Worm (Caenorhabditis elegans) whole organism, L2 larva: ENCODE data around the gene umps-1.

Experiments
- C34F6.9 ChIP-seq: fragments of 150-350 bp; optimal IDR thresholded peaks from 2 replicates; lab custom pipeline; 2014; ENCODE audit warnings: missing biosample characterization, missing genetic modification characterization
- F13H6.1 ChIP-seq: sonication (generic microtip); optimal IDR thresholded peaks from 2 replicates; lab custom pipeline; 2016; ENCODE audit warnings: missing genetic modification characterization, missing compliant biosample characterization
- R02D3.7 ChIP-seq: fragments of 150-350 bp; optimal IDR thresholded peaks from 2 replicates; lab custom pipeline; 2014; ENCODE audit warnings: missing biosample characterization, missing genetic modification characterization
- Y55F3AM.14 ChIP-seq: fragments of 200-800 bp; sonication (Bioruptor generic); optimal IDR thresholded peaks from 2 replicates; lab custom pipeline; 2018; ENCODE audit warnings: mild to moderate bottlenecking, missing genetic modification characterization, missing compliant biosample characterization
- ZK546.5 ChIP-seq: sonication (generic microtip); optimal IDR thresholded peaks from 2 replicates; lab custom pipeline; 2017; ENCODE audit warnings: missing biosample characterization, missing genetic modification characterization
- alr-1 ChIP-seq: fragments of 150-350 bp; optimal IDR thresholded peaks from 2 replicates; lab custom pipeline; 2014; ENCODE audit warnings: missing biosample characterization, missing genetic modification characterization
- aly-2 ChIP-seq: fragments of 150-350 bp; optimal IDR thresholded peaks from 2 replicates; lab custom pipeline; 2014; ENCODE audit warnings: missing biosample characterization, missing genetic modification characterization
- ama-1 ChIP-seq: fragments of 150-350 bp; optimal IDR thresholded peaks from 2 replicates; lab custom pipeline; 2018; ENCODE audit warnings: inconsistent platforms
- blmp-1 ChIP-seq: sonication (generic microtip); optimal IDR thresholded peaks from 2 replicates; lab custom pipeline; 2017; ENCODE audit warnings: missing genetic modification characterization, mild to moderate bottlenecking, missing compliant biosample characterization, antibody characterized with exemption, moderate library complexity; ENCODE audit not compliant: insufficient read depth
- ceh-16 ChIP-seq: fragments of 150-350 bp; optimal IDR thresholded peaks from 2 replicates; lab custom pipeline; 2014; ENCODE audit warnings: missing biosample characterization, missing genetic modification characterization
- ceh-82 ChIP-seq: fragments of 150-350 bp; optimal IDR thresholded peaks from 2 replicates; lab custom pipeline; 2014; ENCODE audit warnings: missing biosample characterization, missing genetic modification characterization
- crh-2 ChIP-seq: sonication (generic microtip); optimal IDR thresholded peaks from 2 replicates; lab custom pipeline; 2017; ENCODE audit warnings: missing biosample characterization, missing genetic modification characterization
- elt-3 ChIP-seq: sonication (generic microtip); optimal IDR thresholded peaks from 2 replicates; lab custom pipeline; 2017; ENCODE audit warnings: missing biosample characterization, missing genetic modification characterization
- fos-1 ChIP-seq: fragments of 150-350 bp; optimal IDR thresholded peaks from 2 replicates; lab custom pipeline; 2014; ENCODE audit warnings: missing biosample characterization, missing genetic modification characterization
- gmeb-1 ChIP-seq: fragments of 150-350 bp; optimal IDR thresholded peaks from 2 replicates; lab custom pipeline; 2014; ENCODE audit warnings: missing biosample characterization, missing genetic modification characterization
- lin-11 ChIP-seq: fragments of 150-350 bp; sonication (generic microtip); optimal IDR thresholded peaks from 2 replicates; lab custom pipeline; 2014; ENCODE audit warnings: missing biosample characterization, missing genetic modification characterization, inconsistent platforms, mixed read lengths
- lin-13 ChIP-seq: fragments of 150-350 bp; optimal IDR thresholded peaks from 2 replicates; lab custom pipeline; 2014; ENCODE audit warnings: missing biosample characterization, missing genetic modification reagents, missing genetic modification characterization
- lin-39 ChIP-seq: fragments of 150-350 bp; optimal IDR thresholded peaks from 2 replicates; lab custom pipeline; 2014; ENCODE audit warnings: missing biosample characterization, missing genetic modification reagents, missing genetic modification characterization
- lsy-2 ChIP-seq, 2 experiments: fragments of 150-350 bp in 1 of 2; sonication (generic microtip) in 1 of 2; optimal IDR thresholded peaks; 2 replicates each; lab custom pipeline; 2014 to 2017; ENCODE audit warnings: missing biosample characterization in 2 of 2, missing genetic modification characterization in 2 of 2
- mdl-1 ChIP-seq, 2 experiments: fragments of 150-350 bp in 1 of 2; sonication (generic microtip) in 1 of 2; optimal IDR thresholded peaks; 2 replicates each; lab custom pipeline; 2017; ENCODE audit warnings: missing biosample characterization in 2 of 2, missing genetic modification characterization in 2 of 2
- nhr-10 ChIP-seq: sonication (generic microtip); optimal IDR thresholded peaks from 2 replicates; lab custom pipeline; 2017; ENCODE audit warnings: missing biosample characterization, missing genetic modification characterization
- nhr-11 ChIP-seq: fragments of 150-350 bp; optimal IDR thresholded peaks from 2 replicates; lab custom pipeline; 2014; ENCODE audit warnings: missing biosample characterization, missing genetic modification characterization
- nhr-21 ChIP-seq: fragments of 150-350 bp; optimal IDR thresholded peaks from 2 replicates; lab custom pipeline; 2014; ENCODE audit warnings: missing biosample characterization, missing genetic modification characterization
- nhr-23 ChIP-seq: fragments of 150-350 bp; optimal IDR thresholded peaks from 2 replicates; lab custom pipeline; 2014; ENCODE audit warnings: missing biosample characterization, missing genetic modification reagents, missing genetic modification characterization
- nhr-237 ChIP-seq: fragments of 150-350 bp; optimal IDR thresholded peaks from 2 replicates; lab custom pipeline; 2014; ENCODE audit warnings: missing biosample characterization, missing genetic modification characterization
- nhr-25 ChIP-seq: fragments of 150-350 bp; sonication (generic microtip); optimal IDR thresholded peaks from 3 replicates; lab custom pipeline; 2014; ENCODE audit warnings: missing biosample characterization, missing genetic modification characterization
- nhr-77 ChIP-seq: fragments of 150-350 bp; optimal IDR thresholded peaks from 2 replicates; lab custom pipeline; 2014; ENCODE audit warnings: missing biosample characterization, missing genetic modification characterization
- sem-4 ChIP-seq: fragments of 150-350 bp; optimal IDR thresholded peaks from 2 replicates; lab custom pipeline; 2014; ENCODE audit warnings: missing biosample characterization, missing genetic modification reagents, missing genetic modification characterization
- skn-1 ChIP-seq: sonication (generic microtip); optimal IDR thresholded peaks from 2 replicates; lab custom pipeline; 2017; ENCODE audit warnings: missing biosample characterization, missing genetic modification characterization
- sma-9 ChIP-seq, 2 experiments: fragments of 150-350 bp in 1 of 2; sonication (generic microtip) in 1 of 2; optimal IDR thresholded peaks; 2 replicates each; lab custom pipeline; 2014 to 2016; ENCODE audit warnings: missing genetic modification characterization in 2 of 2, mild to moderate bottlenecking in 1 of 2, missing biosample characterization in 1 of 2, missing compliant biosample characterization in 1 of 2, missing genetic modification reagents in 1 of 2, moderate library complexity in 1 of 2
- snpc-4 ChIP-seq: fragments of 150-350 bp; optimal IDR thresholded peaks from 2 replicates; lab custom pipeline; 2014; ENCODE audit warnings: missing biosample characterization, missing genetic modification characterization
- unc-39 ChIP-seq: fragments of 150-350 bp; optimal IDR thresholded peaks from 2 replicates; lab custom pipeline; 2014; ENCODE audit warnings: missing biosample characterization, missing genetic modification characterization
- unc-55 ChIP-seq: fragments of 150-350 bp; sonication (generic microtip); optimal IDR thresholded peaks from 3 replicates; lab custom pipeline; 2014; ENCODE audit warnings: missing biosample characterization, missing genetic modification reagents, missing genetic modification characterization
- unc-62 ChIP-seq: fragments of 150-350 bp; optimal IDR thresholded peaks from 2 replicates; lab custom pipeline; 2014; ENCODE audit warnings: missing biosample characterization, missing genetic modification reagents, missing genetic modification characterization
- zag-1 ChIP-seq: fragments of 150-350 bp; optimal IDR thresholded peaks from 2 replicates; lab custom pipeline; 2014; ENCODE audit warnings: missing biosample characterization, missing genetic modification characterization
- ztf-1 ChIP-seq: fragments of 200-800 bp; sonication (Bioruptor generic); conservative IDR thresholded peaks from 2 replicates; pipeline ENCODE4 v1.3.6; 2022; ENCODE audit warnings: missing genetic modification characterization, missing compliant biosample characterization
- ztf-11 ChIP-seq: sonication (generic microtip); optimal IDR thresholded peaks from 2 replicates; lab custom pipeline; 2017; ENCODE audit warnings: missing biosample characterization, missing genetic modification characterization

umps-1 gene

ce11 chrIII:10364656-10365055 lies 7.2 kb upstream of the umps-1 start, which contains the start of gene tbc-8:
TSS of gene tbc-8 (plus strand) at chrIII:10364956.
- no peak for TF ChIP-seq ceh-16 (tag; lab: Kevin White, UChicago)
- no peak for TF ChIP-seq snpc-4 (tag; lab: Kevin White, UChicago)
- TF ChIP-seq R02D3.7 (tag; lab: Kevin White, UChicago) = no peak
- no peak for TF ChIP-seq ztf-11 (tag; lab: Kevin White, UChicago)

- TF ChIP-seq ztf-1 (GFP tag; lab: Robert Waterston, UW) (no peak), lsy-2 (tag; optimal IDR thresholded peaks at IDR 0.05; lab: Kevin White, UChicago) (peak in 1 of 2 experiments; percentile 47)
- TF ChIP-seq, all 48 proteins: peak for 1
Measured at ce11 chrIII:10362920-10363319, 5.5 kb upstream of the umps-1 start.

ce11 chrIII:10361456-10361855 lies 4.0 kb upstream of the umps-1 start:
- TF ChIP-seq ceh-16 (tag; lab: Kevin White, UChicago) (no peak), nhr-21 (tag; lab: Kevin White, UChicago) (no peak), unc-55 (GFP tag; lab: Kevin White, UChicago) (no peak), alr-1 (no peak), ztf-11 (tag; lab: Kevin White, UChicago) (no peak), sma-9 (GFP tag; optimal IDR thresholded peaks at IDR 0.05; lab: Kevin White, UChicago) (no peak), sma-9 (tag; optimal IDR thresholded peaks at IDR 0.05; lab: Kevin White, UChicago) (no peak), gmeb-1 (tag; lab: Kevin White, UChicago) (no peak), nhr-10 (tag; lab: Kevin White, UChicago) (no peak), zag-1 (no peak), lin-13 (no peak)

DNA sequence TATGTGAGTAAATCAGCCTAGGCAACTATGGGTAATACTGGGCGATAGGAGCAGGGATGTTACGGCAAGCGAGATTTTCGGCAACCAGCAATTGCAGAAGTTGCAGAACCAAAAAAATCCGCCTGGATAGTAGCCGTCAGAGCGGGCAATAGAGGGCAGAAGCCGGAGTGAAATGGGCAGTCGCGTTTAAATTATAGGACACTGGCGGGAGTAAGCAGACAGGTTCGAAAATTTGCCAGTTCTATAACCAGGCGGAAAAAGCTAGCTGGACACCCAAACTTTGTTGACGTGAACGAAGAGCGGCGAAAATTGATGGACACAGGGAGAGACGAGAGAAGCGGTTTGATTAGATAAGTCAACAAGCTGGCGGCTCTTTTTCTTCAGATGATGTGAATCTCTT lies 2.5 kb upstream of the umps-1 start:
- TF ChIP-seq nhr-77 (tag; lab: Kevin White, UChicago) (no peak), mdl-1 (tag; optimal IDR thresholded peaks at IDR 0.05; lab: Kevin White, UChicago) (no peak), ceh-82 (tag; lab: Kevin White, UChicago) (no peak), unc-55 (GFP tag; lab: Kevin White, UChicago) (no peak), elt-3 (tag; lab: Kevin White, UChicago) (no peak), nhr-23 (tag; lab: Kevin White, UChicago) (no peak), nhr-25 (tag; lab: Kevin White, UChicago) (no peak)

ce11 chrIII:10358751-10359150 lies 1.3 kb upstream of the umps-1 start:
- TF ChIP-seq crh-2 (tag; lab: Kevin White, UChicago) = peak; percentile 6
- no peak for TF ChIP-seq lsy-2 (tag; optimal IDR thresholded peaks at IDR 0.05; lab: Kevin White, UChicago)
- peak; percentile 31 for TF ChIP-seq C34F6.9 (tag; lab: Kevin White, UChicago)

DNA sequence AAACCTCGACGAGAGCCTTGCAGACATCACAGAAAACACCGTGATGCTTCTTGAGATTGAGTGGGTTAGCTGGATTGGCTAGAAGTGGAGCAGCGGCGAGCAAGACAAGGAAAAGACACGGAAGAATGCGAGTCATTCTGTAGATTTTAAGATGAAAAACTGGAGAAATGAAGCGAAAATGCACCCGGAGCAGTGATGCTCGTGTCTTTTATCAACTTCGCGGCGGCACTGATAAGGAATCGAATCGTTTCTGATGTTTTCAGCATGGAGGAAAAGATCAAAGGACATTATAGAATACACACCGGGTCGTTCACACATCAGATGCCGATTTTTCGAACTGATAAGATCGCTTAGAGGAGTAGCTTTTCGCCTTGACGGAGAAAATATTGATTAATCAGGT lies 2.1 kb downstream of the umps-1 start, which contains the start of gene spp-1:
TSS of gene spp-1 (minus strand) at position 287 of the 400 bp plus-strand sequence.
- no peak for TF ChIP-seq nhr-10 (tag; lab: Kevin White, UChicago)
- peak; percentile 75 for TF ChIP-seq fos-1 (tag; lab: Kevin White, UChicago)
- TF ChIP-seq blmp-1 = no peak
- no peak for TF ChIP-seq lsy-2 (tag; optimal IDR thresholded peaks at IDR 0.05; lab: Kevin White, UChicago)
- TF ChIP-seq ZK546.5 = no peak
- TF ChIP-seq lin-11 (tag; lab: Kevin White, UChicago) = no peak
- no peak for TF ChIP-seq ama-1 (lab: Kevin White, UChicago)
- TF ChIP-seq skn-1 (tag; lab: Kevin White, UChicago) = no peak
- TF ChIP-seq ztf-11 (tag; lab: Kevin White, UChicago) = no peak
- TF ChIP-seq R02D3.7 (tag; lab: Kevin White, UChicago) = no peak
- no peak for TF ChIP-seq ceh-82 (tag; lab: Kevin White, UChicago)
- TF ChIP-seq unc-39 (tag; lab: Kevin White, UChicago) = no peak
- TF ChIP-seq sma-9 (GFP tag; optimal IDR thresholded peaks at IDR 0.05; lab: Kevin White, UChicago) = peak; percentile 54
- no peak for TF ChIP-seq sma-9 (tag; optimal IDR thresholded peaks at IDR 0.05; lab: Kevin White, UChicago)
- no peak for TF ChIP-seq unc-62 (GFP tag; lab: Kevin White, UChicago)
- TF ChIP-seq gmeb-1 (tag; lab: Kevin White, UChicago) = peak; percentile 37
- TF ChIP-seq sem-4 (tag; lab: Kevin White, UChicago) = no peak
- no peak for TF ChIP-seq nhr-23 (tag; lab: Kevin White, UChicago)
- no peak for TF ChIP-seq aly-2 (tag; lab: Kevin White, UChicago)
- no peak for TF ChIP-seq ztf-1 (GFP tag; lab: Robert Waterston, UW)
- peak; percentile 38 for TF ChIP-seq crh-2 (tag; lab: Kevin White, UChicago)
- no peak for TF ChIP-seq lin-39 (tag; lab: Kevin White, UChicago)
- TF ChIP-seq nhr-21 (tag; lab: Kevin White, UChicago) = no peak
- TF ChIP-seq mdl-1 (tag; optimal IDR thresholded peaks at IDR 0.05; lab: Kevin White, UChicago) = no peak
- TF ChIP-seq Y55F3AM.14 (GFP tag; lab: Kevin White, UChicago) = no peak
- TF ChIP-seq F13H6.1 (tag; lab: Kevin White, UChicago) = no peak
- no peak for TF ChIP-seq nhr-237 (tag; lab: Kevin White, UChicago)
- TF ChIP-seq nhr-11 (tag; lab: Kevin White, UChicago) = no peak
